Fruit fly (Drosophila melanogaster): ENCODE measurements around the gene CG31673.

The CG31673 gene

DNA sequence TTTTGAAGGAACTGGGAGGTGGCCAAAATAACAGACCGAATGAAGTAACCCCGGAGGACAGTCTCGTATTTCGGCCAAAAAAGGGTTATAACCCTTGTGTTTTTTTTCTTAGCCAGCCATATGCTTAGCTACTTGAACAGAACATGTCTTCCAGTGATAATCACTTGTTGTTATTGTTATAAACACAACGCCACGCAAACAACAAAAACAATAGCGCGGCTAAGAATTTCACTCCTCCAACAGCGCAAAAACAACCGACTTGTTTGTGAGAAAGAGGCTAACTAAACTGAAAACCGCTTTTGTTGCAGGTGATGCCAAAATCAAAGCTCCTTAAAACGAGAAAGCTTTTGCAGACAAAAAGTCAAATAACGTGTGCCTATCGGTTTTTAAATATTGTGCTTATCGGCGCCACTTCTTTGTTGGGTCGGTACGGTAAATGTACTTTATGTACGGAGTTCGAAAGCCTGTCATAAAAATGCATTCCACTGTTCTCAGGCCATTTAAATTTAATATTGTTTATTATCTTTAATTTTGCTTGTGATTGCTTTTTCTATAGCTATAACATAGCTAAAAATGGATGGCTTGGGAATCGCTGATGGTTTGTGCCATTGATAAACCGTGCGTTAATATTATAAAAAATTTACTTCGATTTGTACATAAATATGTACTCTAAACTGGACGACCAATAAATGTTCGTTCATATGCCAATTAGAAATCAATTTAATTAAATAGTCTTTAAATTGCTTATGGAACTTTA is 32.5 kb upstream of the CG31673 start, which contains the start of gene vari (continued):
- TF ChIP-seq CG10267 (tag; optimal IDR thresholded peaks at IDR 0.05) (no peak), CG12219 (GFP tag; optimal IDR thresholded peaks at IDR 0.05) (no peak), MTF-1 (GFP tag; optimal IDR thresholded peaks at IDR 0.05; ENCODE audit: borderline replicate concordance) (no peak), CG4282 (GFP tag; optimal IDR thresholded peaks at IDR 0.05) (no peak), CG31441 (GFP tag; IDR thresholded peaks at IDR 0.05) (no peak), Rx (GFP tag; IDR thresholded peaks at IDR 0.05) (no peak), pfk (GFP tag; optimal IDR thresholded peaks at IDR 0.05) (no peak), CG18599 (GFP tag; optimal IDR thresholded peaks at IDR 0.05) (peak; percentile 7), CG43689 (GFP tag; IDR thresholded peaks at IDR 0.05) (no peak), Dll (GFP tag; IDR thresholded peaks at IDR 0.05; ENCODE audit: partially characterized antibody) (no peak), Atf6 (GFP tag; IDR thresholded peaks at IDR 0.05) (0 out of 2 replicates have a peak, but pooled peaks have one; percentile 17), CG10209 (GFP tag; optimal IDR thresholded peaks at IDR 0.05) (no peak), sc (optimal IDR thresholded peaks at IDR 0.05) (no peak), sc (GFP tag; optimal IDR thresholded peaks at IDR 0.05) (no peak), chm (GFP tag; IDR thresholded peaks at IDR 0.05) (peak; percentile 65; the same call in 1 of the 2 replicates), CG18011 (GFP tag; optimal IDR thresholded peaks at IDR 0.05) (no peak), ssp (GFP tag; IDR thresholded peaks at IDR 0.05) (no peak), CG10654 (GFP tag; optimal IDR thresholded peaks at IDR 0.05) (no peak), ranshi (GFP tag; IDR thresholded peaks at IDR 0.05) (no peak), wor (GFP tag; IDR thresholded peaks at IDR 0.05) (no peak), usp (GFP tag; optimal IDR thresholded peaks at IDR 0.05) (no peak), Hr39 (optimal IDR thresholded peaks at IDR 0.05) (no peak), CG17568 (GFP tag; optimal IDR thresholded peaks at IDR 0.05) (no peak), CG17359 (tag; optimal IDR thresholded peaks at IDR 0.05) (peak; percentile 1), tio (GFP tag; optimal IDR thresholded peaks at IDR 0.05) (no peak), Jarid2 (GFP tag; optimal IDR thresholded peaks at IDR 0.05) (peak; percentile 84), sisA (GFP tag; IDR thresholded peaks at IDR 0.05) (no peak), CG7786 (GFP tag; optimal IDR thresholded peaks at IDR 0.05) (no peak), sqz (GFP tag; optimal IDR thresholded peaks at IDR 0.05) (no peak), onecut (GFP tag; IDR thresholded peaks at IDR 0.05) (no peak), schlank (tag; optimal IDR thresholded peaks at IDR 0.05) (no peak), rib (GFP tag; IDR thresholded peaks at IDR 0.05) (0 out of 2 replicates have a peak, but pooled peaks have one; percentile 40), pita (GFP tag; optimal IDR thresholded peaks at IDR 0.05) (peak; percentile 63), CG13287 (GFP tag; IDR thresholded peaks at IDR 0.05; ENCODE audit: partially characterized antibody) (peak; percentile 22; the same call in 1 of the 2 replicates), zen (tag; optimal IDR thresholded peaks at IDR 0.05) (no peak), CG14965 (GFP tag; optimal IDR thresholded peaks at IDR 0.05; ENCODE audit: borderline replicate concordance) (no peak), ab (GFP tag; optimal IDR thresholded peaks at IDR 0.05) (no peak), fd102C (GFP tag; optimal IDR thresholded peaks at IDR 0.05) (no peak), CG11085 (GFP tag; IDR thresholded peaks at IDR 0.05) (no peak), en (GFP tag; optimal IDR thresholded peaks at IDR 0.05) (no peak), jigr1 (GFP tag; IDR thresholded peaks at IDR 0.05) (no peak), D (optimal IDR thresholded peaks at IDR 0.05) (no peak), D (GFP tag; optimal IDR thresholded peaks at IDR 0.05) (no peak), CG42726 (GFP tag; IDR thresholded peaks at IDR 0.05; ENCODE audit: partially characterized antibody) (no peak), Scr (GFP tag; IDR thresholded peaks at IDR 0.05; ENCODE audit: partially characterized antibody) (no peak), hbn (GFP tag; IDR thresholded peaks at IDR 0.05; ENCODE audit: partially characterized antibody) (no peak), gsb (GFP tag; IDR thresholded peaks at IDR 0.05) (no peak), Pdp1 (GFP tag; optimal IDR thresholded peaks at IDR 0.05) (no peak), amos (GFP tag; IDR thresholded peaks at IDR 0.05; ENCODE audit: partially characterized antibody) (peak; percentile 19; the same call in 1 of the 2 replicates), kni (GFP tag; optimal IDR thresholded peaks at IDR 0.05) (no peak)

All from whole organism, embryonic.